Worm (Caenorhabditis elegans) whole organism, L3 larva: ENCODE data around the gene W02D7.11.
"Not testable (repeated sequence)": the region's sequence is repeated elsewhere in the genome, so short reads cannot be mapped to it uniquely, and the experiment has no call there.

Source experiments
- ZK546.5 ChIP-seq: sonication (generic microtip); optimal IDR thresholded peaks from 2 replicates; lab custom pipeline; 2017; ENCODE audit warnings: missing biosample characterization, missing genetic modification characterization
- ama-1 ChIP-seq: fragments of 150-350 bp; optimal IDR thresholded peaks from 2 replicates; lab custom pipeline; 2018
- ceh-16 ChIP-seq: sonication (generic microtip); optimal IDR thresholded peaks from 2 replicates; lab custom pipeline; 2017; ENCODE audit warnings: missing biosample characterization, missing genetic modification characterization
- ceh-28 ChIP-seq: fragments of 150-350 bp; optimal IDR thresholded peaks from 2 replicates; lab custom pipeline; 2014; ENCODE audit warnings: missing biosample characterization, missing genetic modification reagents, missing genetic modification characterization
- ceh-82 ChIP-seq: fragments of 150-350 bp; optimal IDR thresholded peaks from 2 replicates; lab custom pipeline; 2014; ENCODE audit warnings: missing biosample characterization, missing genetic modification characterization
- egl-27 ChIP-seq: sonication (generic microtip); optimal IDR thresholded peaks from 4 replicates; lab custom pipeline; 2017; ENCODE audit warnings: missing biosample characterization, missing genetic modification reagents, missing genetic modification characterization
- egl-5 ChIP-seq: fragments of 150-350 bp; optimal IDR thresholded peaks from 2 replicates; lab custom pipeline; 2017; ENCODE audit warnings: missing biosample characterization, missing genetic modification reagents, missing genetic modification characterization, inconsistent platforms
- elt-2 ChIP-seq: sonication (generic microtip); optimal IDR thresholded peaks from 2 replicates; lab custom pipeline; 2016; ENCODE audit warnings: missing genetic modification reagents, mild to moderate bottlenecking, missing genetic modification characterization, missing compliant biosample characterization
- elt-3 ChIP-seq, 3 experiments: fragments of 150-350 bp in 1 of 3; sonication (generic microtip) in 2 of 3; optimal IDR thresholded peaks; 2 replicates in 2 of 3; 4 replicates in 1 of 3; lab custom pipeline; 2014 to 2017; ENCODE audit warnings: missing biosample characterization in 3 of 3, missing genetic modification characterization in 3 of 3
- eor-1 ChIP-seq, 2 experiments: fragments of 150-350 bp; optimal IDR thresholded peaks; 2 replicates each; lab custom pipeline; 2014 to 2018; ENCODE audit warnings: missing biosample characterization in 2 of 2, missing genetic modification characterization in 2 of 2
- fkh-10 ChIP-seq: sonication (generic microtip); optimal IDR thresholded peaks from 2 replicates; lab custom pipeline; 2017; ENCODE audit warnings: missing biosample characterization, missing genetic modification reagents, missing genetic modification characterization
- fkh-2 ChIP-seq: fragments of 150-350 bp; optimal IDR thresholded peaks from 2 replicates; lab custom pipeline; 2014; ENCODE audit warnings: missing biosample characterization, missing genetic modification reagents, missing genetic modification characterization
- fos-1 ChIP-seq: fragments of 150-350 bp; optimal IDR thresholded peaks from 2 replicates; lab custom pipeline; 2014; ENCODE audit warnings: missing biosample characterization, missing genetic modification characterization
- jun-1 ChIP-seq: fragments of 150-350 bp; optimal IDR thresholded peaks from 2 replicates; lab custom pipeline; 2014; ENCODE audit warnings: missing biosample characterization, missing genetic modification reagents, missing genetic modification characterization
- lin-39 ChIP-seq: fragments of 150-350 bp; optimal IDR thresholded peaks from 2 replicates; lab custom pipeline; 2018; ENCODE audit warnings: missing biosample characterization, missing genetic modification reagents, missing genetic modification characterization
- lsy-12 ChIP-seq: sonication (generic microtip); optimal IDR thresholded peaks from 2 replicates; lab custom pipeline; 2016; ENCODE audit warnings: mild to moderate bottlenecking, missing genetic modification characterization, missing compliant biosample characterization
- mml-1 ChIP-seq: fragments of 150-350 bp; sonication (generic microtip); optimal IDR thresholded peaks from 3 replicates; lab custom pipeline; 2014; ENCODE audit warnings: missing biosample characterization, missing genetic modification characterization
- nfya-1 ChIP-seq: sonication (generic microtip); optimal IDR thresholded peaks from 2 replicates; lab custom pipeline; 2017; ENCODE audit warnings: missing genetic modification characterization, mild to moderate bottlenecking, missing compliant biosample characterization, antibody characterized with exemption, moderate library complexity; ENCODE audit not compliant: insufficient read depth
- nhr-11 ChIP-seq: fragments of 150-350 bp; optimal IDR thresholded peaks from 2 replicates; lab custom pipeline; 2014; ENCODE audit warnings: missing biosample characterization, missing genetic modification characterization
- nhr-12 ChIP-seq: fragments of 150-350 bp; optimal IDR thresholded peaks from 2 replicates; lab custom pipeline; 2014; ENCODE audit warnings: missing biosample characterization, missing genetic modification characterization
- nhr-43 ChIP-seq: sonication (generic microtip); optimal IDR thresholded peaks from 2 replicates; lab custom pipeline; 2016; ENCODE audit warnings: mild to moderate bottlenecking, missing genetic modification characterization, missing compliant biosample characterization; ENCODE audit not compliant: poor library complexity, severe bottlenecking
- nhr-67 ChIP-seq: fragments of 150-350 bp; optimal IDR thresholded peaks from 2 replicates; lab custom pipeline; 2014; ENCODE audit warnings: missing biosample characterization, missing genetic modification characterization
- nhr-76 ChIP-seq: fragments of 150-350 bp; sonication (generic microtip); optimal IDR thresholded peaks from 5 replicates; lab custom pipeline; 2014; ENCODE audit warnings: missing biosample characterization, missing genetic modification characterization
- nhr-77 ChIP-seq: fragments of 150-350 bp; optimal IDR thresholded peaks from 2 replicates; lab custom pipeline; 2014; ENCODE audit warnings: missing biosample characterization, missing genetic modification characterization
- pha-4 ChIP-seq: fragments of 150-350 bp; optimal IDR thresholded peaks from 2 replicates; lab custom pipeline; 2014; ENCODE audit warnings: missing biosample characterization, missing genetic modification reagents, missing genetic modification characterization
- pqm-1 ChIP-seq: fragments of 150-350 bp; optimal IDR thresholded peaks from 2 replicates; lab custom pipeline; 2017; ENCODE audit warnings: missing biosample characterization, missing genetic modification characterization, inconsistent platforms
- sea-2 ChIP-seq: fragments of 150-350 bp; sonication (generic microtip); optimal IDR thresholded peaks from 4 replicates; lab custom pipeline; 2014; ENCODE audit warnings: missing biosample characterization, missing genetic modification reagents, missing genetic modification characterization
- skn-1 ChIP-seq: fragments of 150-350 bp; optimal IDR thresholded peaks from 2 replicates; lab custom pipeline; 2014; ENCODE audit warnings: missing biosample characterization, missing genetic modification characterization
- snpc-4 ChIP-seq: fragments of 150-350 bp; optimal IDR thresholded peaks from 2 replicates; lab custom pipeline; 2014; ENCODE audit warnings: missing biosample characterization, missing genetic modification characterization
- tbx-2 ChIP-seq: sonication (generic microtip); optimal IDR thresholded peaks from 2 replicates; lab custom pipeline; 2016; ENCODE audit warnings: mild to moderate bottlenecking, missing genetic modification characterization, missing compliant biosample characterization
- unc-39 ChIP-seq: sonication (generic microtip); optimal IDR thresholded peaks from 4 replicates; lab custom pipeline; 2017; ENCODE audit warnings: missing biosample characterization, missing genetic modification characterization
- unc-62 ChIP-seq: fragments of 150-350 bp; sonication (generic microtip); optimal IDR thresholded peaks from 4 replicates; lab custom pipeline; 2014; ENCODE audit warnings: missing biosample characterization, missing genetic modification reagents, missing genetic modification characterization
- zag-1 ChIP-seq: fragments of 150-350 bp; optimal IDR thresholded peaks from 2 replicates; lab custom pipeline; 2014; ENCODE audit warnings: missing biosample characterization, missing genetic modification characterization
- ztf-11 ChIP-seq: fragments of 150-350 bp; optimal IDR thresholded peaks from 2 replicates; lab custom pipeline; 2014; ENCODE audit warnings: missing biosample characterization, missing genetic modification characterization
- ztf-4 ChIP-seq: fragments of 150-350 bp; optimal IDR thresholded peaks from 2 replicates; lab custom pipeline; 2014; ENCODE audit warnings: missing biosample characterization, missing genetic modification characterization

The W02D7.11 gene

DNA sequence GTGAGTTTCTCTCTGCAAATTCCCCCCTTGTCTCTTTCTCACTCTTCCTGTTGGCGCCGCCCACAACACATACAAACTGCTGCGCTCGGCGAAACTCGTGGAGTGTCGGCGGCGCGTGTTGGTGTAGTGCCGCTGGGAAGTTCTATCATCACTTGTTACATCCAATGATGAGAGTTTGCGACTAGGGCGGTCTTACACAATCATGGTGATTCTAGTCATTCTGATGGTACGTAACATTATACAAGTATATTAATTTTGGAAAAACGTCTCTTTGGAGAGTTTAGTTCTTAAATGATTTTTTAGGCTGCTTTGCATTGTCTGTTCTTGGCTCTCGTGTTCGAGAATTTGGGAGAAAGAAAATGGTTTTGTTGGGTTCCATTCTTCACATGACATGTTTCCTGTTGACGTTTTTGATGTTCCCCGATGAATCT, 44.7 kb upstream of the W02D7.11 start (continued):
- peak; percentile 98 for TF ChIP-seq ama-1 (lab: Kevin White, UChicago)
- TF ChIP-seq jun-1 (tag; lab: Kevin White, UChicago) = peak; percentile 33
- peak; percentile 68 for TF ChIP-seq skn-1 (tag; lab: Kevin White, UChicago)
- no peak for TF ChIP-seq nhr-76 (tag; lab: Kevin White, UChicago)
- peak; percentile 7 for TF ChIP-seq ceh-16
- no peak for TF ChIP-seq nhr-12
- no peak for TF ChIP-seq fkh-2 (tag; lab: Kevin White, UChicago)
- TF ChIP-seq nhr-11 (tag; lab: Kevin White, UChicago) = no peak
- peak; percentile 84 for TF ChIP-seq pqm-1 (tag; lab: Kevin White, UChicago)
- TF ChIP-seq ceh-82 (tag; lab: Kevin White, UChicago) = peak; percentile 69

DNA sequence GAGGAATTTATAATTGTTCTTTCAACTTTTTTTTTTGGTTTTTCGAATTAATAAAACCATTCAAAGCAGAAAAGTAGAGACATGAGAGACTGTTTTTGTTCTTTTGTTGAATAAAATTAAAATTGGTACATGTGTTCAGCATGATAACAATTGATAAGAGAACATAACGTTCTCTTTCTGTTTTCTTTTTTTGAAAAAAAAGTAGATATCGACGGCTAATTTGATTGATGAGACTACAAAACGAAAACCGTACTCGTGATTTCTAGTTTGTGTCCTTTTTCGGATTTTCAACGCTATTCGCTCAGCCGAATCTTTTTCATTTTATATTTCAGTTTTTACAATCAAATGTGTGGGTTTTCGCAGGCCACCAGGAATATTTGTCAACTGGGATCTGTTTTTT, 41.1 kb upstream of the W02D7.11 start, which contains the start of gene C08D8.1:
C08D8.1 (plus strand) TSS at position 324 of the 400 bp plus-strand sequence.
- TF ChIP-seq ztf-4 (tag; lab: Kevin White, UChicago) = no peak
- TF ChIP-seq ceh-28 (tag; lab: Kevin White, UChicago) = no peak
- TF ChIP-seq nhr-77 (tag; lab: Kevin White, UChicago) = no peak
- no peak for TF ChIP-seq snpc-4 (tag; lab: Kevin White, UChicago)
- no peak for TF ChIP-seq nhr-11 (tag; lab: Kevin White, UChicago)
- TF ChIP-seq nhr-67 (tag; lab: Kevin White, UChicago) = no peak
- no peak for TF ChIP-seq nhr-76 (tag; lab: Kevin White, UChicago)
- no peak for TF ChIP-seq unc-62
- TF ChIP-seq pqm-1 (tag; lab: Kevin White, UChicago) = no peak
- TF ChIP-seq nfya-1 (tag; lab: Kevin White, UChicago) = no peak

DNA sequence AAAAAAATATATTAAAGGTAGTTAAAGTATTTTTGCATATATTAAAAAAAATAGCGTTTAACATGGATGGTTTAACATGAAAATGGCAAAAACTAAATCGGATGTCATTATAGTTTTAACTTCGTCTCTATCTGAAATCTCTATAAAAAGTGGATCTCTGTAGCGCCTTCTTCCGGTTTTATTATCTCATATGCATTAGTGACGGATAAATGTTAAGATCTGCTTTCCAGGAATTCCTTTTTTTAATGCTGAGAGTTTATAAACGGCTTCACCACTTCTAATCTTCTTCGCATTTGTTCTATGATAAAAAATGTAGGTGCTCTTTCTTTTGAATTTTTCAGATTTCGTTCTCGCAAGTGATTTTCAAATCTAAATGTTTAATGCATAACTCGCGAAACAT, 38.1 kb upstream of the W02D7.11 start:
- no peak for TF ChIP-seq zag-1 (tag; lab: Kevin White, UChicago)
- no peak for TF ChIP-seq tbx-2
- TF ChIP-seq ceh-28 (tag; lab: Kevin White, UChicago) = no peak
- TF ChIP-seq lin-39 (tag; lab: Kevin White, UChicago) = no peak
- TF ChIP-seq nhr-43 = no peak

DNA sequence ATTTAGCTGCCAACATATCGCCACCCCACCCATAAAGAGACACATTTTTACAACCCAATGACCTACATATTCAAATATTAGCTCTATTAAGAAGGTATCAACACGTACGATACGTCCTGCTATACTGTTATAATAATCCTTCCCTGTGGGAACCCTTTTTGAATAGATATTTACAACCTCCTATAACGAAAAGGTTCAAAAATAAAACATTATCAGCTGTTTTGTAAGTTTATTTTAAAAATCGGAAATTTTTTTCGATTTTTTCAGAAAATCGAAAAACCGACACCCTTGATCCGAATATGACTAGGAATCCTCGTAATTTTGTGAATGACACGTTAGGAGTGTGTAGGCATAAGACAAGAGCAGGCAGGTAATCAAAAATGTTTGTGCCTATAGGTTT, 36.6 kb upstream of the W02D7.11 start, which contains the start of gene C08D8.7:
C08D8.7 (plus strand) TSS at position 301 of the 400 bp plus-strand sequence.
- TF ChIP-seq lin-39 (tag; lab: Kevin White, UChicago); egl-5 (tag; lab: Kevin White, UChicago); ZK546.5: not testable (repeated sequence)

- TF ChIP-seq nhr-12 (no peak), eor-1 (tag; optimal IDR thresholded peaks at IDR 0.05; lab: Kevin White, UChicago) (no peak), elt-2 (tag; lab: Kevin White, UChicago) (no peak), nhr-43 (no peak), fos-1 (tag; lab: Kevin White, UChicago) (no peak), unc-39 (tag; lab: Kevin White, UChicago) (no peak)
Measured at ce11 chrV:8335620-8336019, 31.3 kb upstream of the W02D7.11 start.

- no peak for TF ChIP-seq nhr-12
- TF ChIP-seq sea-2 = no peak
- TF ChIP-seq ceh-82 (tag; lab: Kevin White, UChicago) = no peak
- TF ChIP-seq egl-27 (tag; lab: Kevin White, UChicago) = no peak
- TF ChIP-seq unc-39 (tag; lab: Kevin White, UChicago) = no peak
- TF ChIP-seq fkh-10 (GFP tag; lab: Kevin White, UChicago) = no peak
- no peak for TF ChIP-seq tbx-2
- no peak for TF ChIP-seq nhr-43
- TF ChIP-seq lsy-12 = no peak
- no peak for TF ChIP-seq pha-4
- TF ChIP-seq pqm-1 (tag; lab: Kevin White, UChicago) = no peak
- no peak for TF ChIP-seq elt-3 (tag; optimal IDR thresholded peaks at IDR 0.05; lab: Kevin White, UChicago)
- no peak for TF ChIP-seq nhr-77 (tag; lab: Kevin White, UChicago)
- TF ChIP-seq unc-62 = no peak
- TF ChIP-seq mml-1 (tag; lab: Kevin White, UChicago) = no peak
- TF ChIP-seq nhr-76 (tag; lab: Kevin White, UChicago) = no peak
- TF ChIP-seq nhr-67 (tag; lab: Kevin White, UChicago) = no peak
- no peak for TF ChIP-seq ztf-11 (tag; lab: Kevin White, UChicago)
- TF ChIP-seq, all 47 proteins: peak for 0
Measured at ce11 chrV:8334360-8334759, 30.0 kb upstream of the W02D7.11 start, which contains the start of gene tmd-2. Gene tmd-2, plus strand, starts transcription at chrV:8334660.
